Fruit fly (Drosophila melanogaster) whole organism, adult: ENCODE results near the gene CG42486.
A peak's percentile ranks its signal among the peaks of the same experiment; 100 is the strongest.

ENCODE experiments used
- CG11617 ChIP-seq: fragments of 200-800 bp; sonication (Bioruptor generic); optimal IDR thresholded peaks from 2 replicates; lab custom pipeline; 2017; ENCODE audit warnings: mild to moderate bottlenecking, missing biosample characterization, missing genetic modification reagents, missing genetic modification characterization
- CG12768 ChIP-seq: fragments of 200-800 bp; sonication (Bioruptor generic); optimal IDR thresholded peaks from 2 replicates; lab custom pipeline; 2017; ENCODE audit warnings: missing biosample characterization, missing genetic modification characterization, mild to moderate bottlenecking, moderate library complexity, missing genetic modification reagents
- CG14711 ChIP-seq: fragments of 200-800 bp; sonication (Bioruptor generic); optimal IDR thresholded peaks from 2 replicates; lab custom pipeline; 2018; ENCODE audit warnings: missing biosample characterization, mild to moderate bottlenecking, missing genetic modification characterization, moderate library complexity
- CG1620 ChIP-seq: fragments of 200-800 bp; sonication (Bioruptor generic); optimal IDR thresholded peaks from 2 replicates; lab custom pipeline; 2016; ENCODE audit warnings: missing biosample characterization, missing genetic modification characterization
- CG33017 ChIP-seq: fragments of 200-800 bp; sonication (Bioruptor generic); optimal IDR thresholded peaks from 2 replicates; lab custom pipeline; 2018; ENCODE audit warnings: missing biosample characterization, mild to moderate bottlenecking, missing genetic modification characterization, moderate library complexity
- CG5204 ChIP-seq: fragments of 200-800 bp; sonication (Bioruptor generic); optimal IDR thresholded peaks from 2 replicates; lab custom pipeline; 2016; ENCODE audit warnings: missing biosample characterization, missing genetic modification characterization
- CG7045 ChIP-seq: fragments of 200-800 bp; sonication (Bioruptor generic); optimal IDR thresholded peaks from 2 replicates; lab custom pipeline; 2017; ENCODE audit warnings: missing biosample characterization, mild to moderate bottlenecking, missing genetic modification characterization
- CG7101 ChIP-seq: fragments of 200-800 bp; sonication (Bioruptor generic); optimal IDR thresholded peaks from 2 replicates; lab custom pipeline; 2018; ENCODE audit warnings: missing biosample characterization, mild to moderate bottlenecking, missing genetic modification characterization, moderate library complexity
- Clk ChIP-seq: fragments of 200-800 bp; sonication (Bioruptor generic); optimal IDR thresholded peaks from 2 replicates; lab custom pipeline; 2017; ENCODE audit warnings: missing biosample characterization, missing genetic modification characterization
- Crg-1 ChIP-seq: fragments of 200-800 bp; sonication (Bioruptor generic); optimal IDR thresholded peaks from 2 replicates; lab custom pipeline; 2016; ENCODE audit warnings: missing biosample characterization, missing genetic modification characterization
- Hr96 ChIP-seq: fragments of 200-800 bp; sonication (Bioruptor generic); optimal IDR thresholded peaks from 2 replicates; lab custom pipeline; 2016; ENCODE audit warnings: missing biosample characterization, missing genetic modification characterization
- Mnt ChIP-seq: fragments of 200-800 bp; sonication (Bioruptor generic); optimal IDR thresholded peaks from 2 replicates; lab custom pipeline; 2016; ENCODE audit warnings: missing biosample characterization, mild to moderate bottlenecking, missing genetic modification characterization
- bab1 ChIP-seq: fragments of 200-800 bp; sonication (Bioruptor generic); optimal IDR thresholded peaks from 3 replicates; lab custom pipeline; 2019; ENCODE audit warnings: missing biosample characterization, mild to moderate bottlenecking, missing genetic modification characterization, moderate library complexity
- cic ChIP-seq: fragments of 200-800 bp; sonication (Bioruptor generic); optimal IDR thresholded peaks from 2 replicates; lab custom pipeline; 2017; ENCODE audit warnings: missing biosample characterization, mild to moderate bottlenecking, missing genetic modification characterization, moderate library complexity
- cnc ChIP-seq, 2 experiments: fragments of >200 bp; optimal IDR thresholded peaks; 2 replicates each; lab custom pipeline; 2017
- kay ChIP-seq: fragments of 200-800 bp; sonication (Bioruptor generic); peaks from one replicate; lab custom pipeline; 2016; ENCODE audit warnings: missing biosample characterization, missing genetic modification characterization, borderline replicate concordance
- ovo ChIP-seq: fragments of 200-800 bp; sonication (Bioruptor generic); optimal IDR thresholded peaks from 2 replicates; lab custom pipeline; 2016; ENCODE audit warnings: missing biosample characterization, missing genetic modification characterization
- pad ChIP-seq: fragments of 200-800 bp; sonication (Bioruptor generic); optimal IDR thresholded peaks from 3 replicates; lab custom pipeline; 2017; ENCODE audit warnings: missing biosample characterization, missing genetic modification characterization, mild to moderate bottlenecking, moderate library complexity, missing genetic modification reagents
- tj ChIP-seq: fragments of 200-800 bp; sonication (Bioruptor generic); optimal IDR thresholded peaks from 3 replicates; lab custom pipeline; 2017; ENCODE audit warnings: missing biosample characterization, mild to moderate bottlenecking, missing genetic modification characterization, moderate library complexity
- toe ChIP-seq: fragments of 200-800 bp; sonication (Bioruptor generic); optimal IDR thresholded peaks from 2 replicates; lab custom pipeline; 2016; ENCODE audit warnings: missing biosample characterization, missing genetic modification characterization

The CG42486 gene

DNA sequence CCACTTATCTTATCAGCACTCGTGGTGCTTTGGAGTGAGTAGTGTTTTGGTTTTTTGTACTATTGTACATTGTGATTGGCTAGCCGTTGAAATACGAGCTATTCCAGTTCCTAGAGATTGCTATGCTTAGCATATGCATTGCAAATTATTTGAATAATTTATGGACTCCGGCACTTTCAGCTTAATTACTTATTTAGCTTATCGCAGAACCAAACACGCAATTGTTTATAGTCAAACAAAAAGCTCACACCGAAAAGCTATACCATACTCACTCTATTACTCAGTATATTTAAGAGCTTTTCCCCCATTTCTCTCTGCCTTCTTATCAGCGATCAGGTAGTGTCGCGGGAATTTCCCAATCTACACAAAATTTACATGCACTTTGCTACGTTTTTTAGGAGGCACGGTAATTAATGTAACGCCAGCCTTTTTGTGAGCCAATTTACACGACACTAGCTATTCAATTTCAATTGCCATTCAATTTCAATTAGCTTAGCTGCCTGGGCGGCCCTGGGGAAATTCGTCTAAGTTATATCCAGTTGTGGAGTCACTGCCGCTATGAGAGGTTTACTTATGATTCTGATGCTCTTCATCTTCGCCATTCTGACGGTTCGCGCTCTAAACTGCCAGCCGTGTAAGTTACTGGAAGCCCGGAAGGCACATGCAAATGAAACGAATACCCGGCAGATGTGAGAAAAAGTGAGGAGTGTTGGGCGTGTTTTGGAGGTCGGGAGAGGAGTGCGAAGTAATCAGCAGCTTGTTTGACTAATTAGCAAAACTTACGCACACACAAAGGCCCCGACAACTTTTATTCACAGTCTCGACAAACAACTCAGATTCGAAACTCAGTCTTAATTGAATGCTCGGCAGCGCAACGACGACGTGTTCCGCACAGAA is at the start of gene CG42486, which contains the start of the genes CG44008, CG14933 and CG46426:
Gene CG42486, plus strand, starts transcription at position 847 of the 897 bp plus-strand sequence.
Gene CG44008, minus strand, starts transcription at position 155 of the 897 bp plus-strand sequence.
Gene CG14933, plus strand, starts transcription at position 538 of the 897 bp plus-strand sequence.
Gene CG46426, plus strand, starts transcription at position 538 of the 897 bp plus-strand sequence.
- no peak for TF ChIP-seq ovo
- peak; percentile 74 for TF ChIP-seq cic (GFP tag; lab: Kevin White, UChicago)
- TF ChIP-seq CG7101 (tag; lab: Kevin White, UChicago) = no peak
- TF ChIP-seq CG14711 (tag; lab: Kevin White, UChicago) = no peak
- TF ChIP-seq Clk (GFP tag; lab: Kevin White, UChicago) = no peak
- peak; percentile 2 for TF ChIP-seq tj
- no peak for TF ChIP-seq bab1 (GFP tag; lab: Kevin White, UChicago)
- no peak for TF ChIP-seq toe (GFP tag; lab: Kevin White, UChicago)
- no peak for TF ChIP-seq Crg-1 (GFP tag; lab: Kevin White, UChicago)
- no peak for TF ChIP-seq CG11617 (GFP tag; lab: Kevin White, UChicago)
- TF ChIP-seq kay (GFP tag; lab: Kevin White, UChicago) = peak; percentile 98
- no peak for TF ChIP-seq CG1620 (GFP tag; lab: Kevin White, UChicago)

DNA sequence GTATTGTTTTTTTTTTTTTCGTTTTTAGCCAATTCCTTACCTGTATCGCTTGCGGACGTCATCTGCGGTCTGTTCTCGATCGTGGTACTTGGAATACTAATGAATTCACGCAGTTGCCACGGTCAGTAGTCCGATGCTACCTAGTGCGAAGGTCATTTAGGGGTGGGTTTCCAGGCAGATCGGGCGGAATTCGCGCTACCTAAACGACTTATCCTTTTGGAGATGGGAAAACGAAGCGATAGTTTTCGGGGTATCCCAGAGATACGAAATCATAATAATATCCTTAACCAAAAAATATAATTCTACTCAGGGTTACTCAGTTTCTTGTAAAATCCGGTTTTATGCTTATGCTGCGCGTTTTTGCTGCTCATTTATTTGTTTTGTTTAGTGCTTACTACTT is 49.0 kb upstream of the CG42486 start, which contains the start of gene CG14937:
Gene CG14937, minus strand, starts transcription at position 101 of the 400 bp plus-strand sequence.
- TF ChIP-seq bab1 (GFP tag; lab: Kevin White, UChicago) = no peak
- no peak for TF ChIP-seq cic (GFP tag; lab: Kevin White, UChicago)
- no peak for TF ChIP-seq Clk (GFP tag; lab: Kevin White, UChicago)
- no peak for TF ChIP-seq pad (GFP tag; lab: Kevin White, UChicago)
- TF ChIP-seq CG7045 = no peak
- TF ChIP-seq CG11617 (GFP tag; lab: Kevin White, UChicago) = no peak
- TF ChIP-seq Mnt (GFP tag; lab: Kevin White, UChicago) = no peak
- no peak for TF ChIP-seq CG1620 (GFP tag; lab: Kevin White, UChicago)
- TF ChIP-seq kay (GFP tag; lab: Kevin White, UChicago) = no peak

DNA sequence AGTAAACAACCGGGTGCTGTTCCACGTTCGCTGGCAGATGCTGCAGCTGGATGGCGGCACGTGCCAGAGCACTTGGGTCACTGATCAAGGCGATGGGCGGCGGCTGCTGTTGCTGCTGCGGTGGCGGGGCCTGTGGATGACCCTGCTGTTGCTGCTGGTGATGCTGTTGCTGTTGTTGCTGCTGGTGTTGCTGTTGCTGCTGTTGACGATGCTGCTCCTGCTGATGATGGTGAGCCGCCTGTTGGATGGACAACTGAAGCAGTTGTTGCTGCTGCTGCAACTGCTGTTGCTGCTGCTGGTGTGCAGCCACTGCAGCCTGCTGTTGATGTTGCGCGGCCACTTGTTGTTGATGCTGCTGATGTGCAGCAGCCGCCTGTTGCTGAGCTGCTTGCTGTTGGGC is 45.8 kb upstream of the CG42486 start:
- no peak for TF ChIP-seq Crg-1 (GFP tag; lab: Kevin White, UChicago)
- no peak for TF ChIP-seq tj
- no peak for TF ChIP-seq CG7101 (tag; lab: Kevin White, UChicago)
- no peak for TF ChIP-seq kay (GFP tag; lab: Kevin White, UChicago)
- TF ChIP-seq CG11617 (GFP tag; lab: Kevin White, UChicago) = no peak
- TF ChIP-seq toe (GFP tag; lab: Kevin White, UChicago) = no peak
- no peak for TF ChIP-seq CG33017 (tag; lab: Kevin White, UChicago)
- no peak for TF ChIP-seq CG7045
- TF ChIP-seq cic (GFP tag; lab: Kevin White, UChicago) = no peak
- TF ChIP-seq CG5204 (GFP tag; lab: Kevin White, UChicago) = no peak

- no peak for TF ChIP-seq CG1620 (GFP tag; lab: Kevin White, UChicago)
- TF ChIP-seq pad (GFP tag; lab: Kevin White, UChicago) = peak; percentile 93
- no peak for TF ChIP-seq bab1 (GFP tag; lab: Kevin White, UChicago)
- TF ChIP-seq CG12768 (GFP tag; lab: Kevin White, UChicago) = no peak
These were observed 38.5 kb upstream of the CG42486 start for dm6 chr2L:11804228-11805044.

dm6 chr2L:11806022-11806700 is 36.8 kb upstream of the CG42486 start:
- TF ChIP-seq CG7045 (no peak), ovo (no peak), Mnt (GFP tag; lab: Kevin White, UChicago) (no peak), Hr96 (GFP tag; lab: Kevin White, UChicago) (no peak), Clk (GFP tag; lab: Kevin White, UChicago) (peak; percentile 14), CG7101 (tag; lab: Kevin White, UChicago) (no peak), cic (GFP tag; lab: Kevin White, UChicago) (no peak), cnc (optimal IDR thresholded peaks at IDR 0.05; lab: Kevin White, UChicago) (no peak), CG33017 (tag; lab: Kevin White, UChicago) (no peak), CG12768 (GFP tag; lab: Kevin White, UChicago) (no peak), pad (GFP tag; lab: Kevin White, UChicago) (peak; percentile 81), bab1 (GFP tag; lab: Kevin White, UChicago) (no peak), toe (GFP tag; lab: Kevin White, UChicago) (no peak), Crg-1 (GFP tag; lab: Kevin White, UChicago) (no peak), kay (GFP tag; lab: Kevin White, UChicago) (no peak), CG5204 (GFP tag; lab: Kevin White, UChicago) (peak; percentile 38), CG14711 (tag; lab: Kevin White, UChicago) (no peak), tj (no peak), CG11617 (GFP tag; lab: Kevin White, UChicago) (no peak), CG1620 (GFP tag; lab: Kevin White, UChicago) (no peak)
